Worm (Caenorhabditis elegans) whole organism, young adult: ENCODE data around the gene col-175.

Source experiments
- T26A5.8 ChIP-seq: sonication (generic microtip); optimal IDR thresholded peaks from 2 replicates; lab custom pipeline; 2016; ENCODE audit warnings: missing genetic modification characterization, missing compliant biosample characterization
- hrde-1 ChIP-seq: sonication (generic microtip); optimal IDR thresholded peaks from 2 replicates; lab custom pipeline; 2016; ENCODE audit warnings: missing genetic modification characterization, mild to moderate bottlenecking, missing compliant biosample characterization, moderate library complexity, missing genotype, missing genetic modification reagents, borderline replicate concordance
- snpc-1.3 ChIP-seq: sonication (generic microtip); optimal IDR thresholded peaks from 2 replicates; lab custom pipeline; 2017; ENCODE audit warnings: missing genetic modification characterization, mild to moderate bottlenecking, missing compliant biosample characterization, antibody characterized with exemption, moderate library complexity, missing genotype, missing genetic modification reagents; ENCODE audit not compliant: insufficient read depth
- unc-130 ChIP-seq: sonication (generic microtip); optimal IDR thresholded peaks from 2 replicates; lab custom pipeline; 2016; ENCODE audit warnings: missing genetic modification reagents, missing genetic modification characterization, missing compliant biosample characterization

- TF ChIP-seq snpc-1.3 (tag; lab: Kevin White, UChicago): no peak
- TF ChIP-seq unc-130: no peak
- no peak for TF ChIP-seq hrde-1 (tag; lab: Kevin White, UChicago)
- TF ChIP-seq T26A5.8 (tag; lab: Kevin White, UChicago): no peak
These were observed 27.3 kb upstream of the col-175 start for ce11 chrX:9261626-9262189.
